Worm (Caenorhabditis elegans): ENCODE measurements around the gene R04E5.8.

R04E5.8 gene

DNA sequence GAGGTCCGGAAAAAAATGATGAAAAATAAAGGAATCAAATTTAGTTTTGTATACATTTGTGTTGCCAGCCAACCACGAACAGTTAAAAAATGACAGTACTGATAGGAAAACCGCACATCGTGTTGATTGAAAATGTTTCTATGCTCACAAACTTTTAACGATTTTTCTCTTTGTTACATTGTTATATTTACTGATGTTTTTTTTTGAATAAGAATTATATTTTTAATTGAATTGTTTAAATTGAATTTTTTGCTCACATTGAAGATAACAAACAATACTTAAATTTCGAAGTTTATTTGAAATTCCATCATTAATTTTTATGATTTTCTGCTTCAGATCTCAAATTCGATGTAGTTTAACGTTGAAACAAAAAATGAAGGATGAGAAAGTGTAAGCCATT is 44.4 kb downstream of the R04E5.8 start, which contains the start of gene M02D8.5:
TSS of gene M02D8.5 (minus strand) at position 101 of the 400 bp plus-strand sequence.
- TF ChIP-seq egrh-3 (GFP tag; IDR thresholded peaks at IDR 0.05) (no peak), mel-28 (tag; optimal IDR thresholded peaks at IDR 0.05; ENCODE audit: borderline replicate concordance) (no peak), snpc-3.4 (tag; optimal IDR thresholded peaks at IDR 0.05) (no peak), aptf-2 (GFP tag; conservative IDR thresholded peaks at IDR 0.05) (no peak), ZK185.1 (tag; optimal IDR thresholded peaks at IDR 0.05; ENCODE audit: poor library complexity, severe bottlenecking) (no peak), B0336.3 (GFP tag; IDR thresholded peaks at IDR 0.05) (no peak), F52B5.7 (tag; optimal IDR thresholded peaks at IDR 0.05) (no peak), lin-26 (GFP tag; IDR thresholded peaks at IDR 0.05) (no peak), Y53G8AR.9 (GFP tag; conservative IDR thresholded peaks at IDR 0.05) (no peak), mcd-1 (GFP tag; IDR thresholded peaks at IDR 0.05) (no peak), cebp-1 (GFP tag; IDR thresholded peaks at IDR 0.05) (no peak), cebp-1 (tag; optimal IDR thresholded peaks at IDR 0.05) (no peak), nfya-2 (GFP tag; IDR thresholded peaks at IDR 0.05) (no peak), D2030.7 (GFP tag; IDR thresholded peaks at IDR 0.05) (no peak), F10E7.11 (tag; optimal IDR thresholded peaks at IDR 0.05) (no peak), F39B2.1 (GFP tag; IDR thresholded peaks at IDR 0.05) (no peak), Y79H2A.3 (GFP tag; conservative IDR thresholded peaks at IDR 0.05) (no peak), lir-1 (GFP tag; conservative IDR thresholded peaks at IDR 0.05) (no peak)

DNA sequence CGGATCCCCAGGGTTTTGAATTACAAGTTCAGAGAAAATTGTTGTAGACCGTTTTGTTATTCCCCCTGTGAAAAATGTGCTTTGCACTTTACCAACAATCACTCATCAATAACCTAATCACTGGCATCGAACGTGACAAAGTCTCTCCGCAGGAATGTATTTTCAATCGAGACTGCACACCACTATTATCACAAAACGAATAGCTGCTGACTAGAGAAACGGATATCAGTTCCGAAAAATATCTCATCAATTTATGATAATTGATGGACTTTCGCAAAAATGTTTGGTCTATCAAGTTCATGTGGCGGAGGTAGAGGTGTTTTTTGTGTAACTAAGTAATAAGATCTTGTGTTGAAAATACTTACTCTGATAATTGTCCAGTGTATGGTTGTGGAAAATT is 44.9 kb downstream of the R04E5.8 start:
- TF ChIP-seq ceh-58 (GFP tag; IDR thresholded peaks at IDR 0.05), result no peak
- TF ChIP-seq ztf-26 (tag; optimal IDR thresholded peaks at IDR 0.05), result no peak

DNA sequence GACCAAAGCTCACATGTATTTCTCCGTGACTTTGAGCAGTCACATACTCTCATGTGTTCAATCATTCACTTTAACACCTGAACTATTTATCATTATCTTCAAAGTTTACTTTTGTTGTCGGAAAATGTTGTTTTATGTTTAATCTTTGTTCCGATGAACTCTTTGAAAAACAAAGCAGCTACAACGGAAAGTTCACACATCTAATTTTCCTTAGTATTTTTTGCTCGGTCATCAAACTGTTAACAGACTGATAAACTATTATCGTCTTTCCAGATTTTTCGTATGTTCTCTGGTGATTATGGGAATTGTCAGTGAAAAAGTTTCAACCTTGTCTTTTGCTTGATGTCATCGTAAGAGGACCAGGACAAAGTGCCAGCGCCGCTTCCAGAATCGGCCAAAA is 49.9 kb downstream of the R04E5.8 start:
- TF ChIP-seq nfya-1 (tag; optimal IDR thresholded peaks at IDR 0.05; ENCODE audit: borderline replicate concordance, insufficient read depth) (no peak), nhr-80 (tag; optimal IDR thresholded peaks at IDR 0.05) (peak; percentile 14)

DNA sequence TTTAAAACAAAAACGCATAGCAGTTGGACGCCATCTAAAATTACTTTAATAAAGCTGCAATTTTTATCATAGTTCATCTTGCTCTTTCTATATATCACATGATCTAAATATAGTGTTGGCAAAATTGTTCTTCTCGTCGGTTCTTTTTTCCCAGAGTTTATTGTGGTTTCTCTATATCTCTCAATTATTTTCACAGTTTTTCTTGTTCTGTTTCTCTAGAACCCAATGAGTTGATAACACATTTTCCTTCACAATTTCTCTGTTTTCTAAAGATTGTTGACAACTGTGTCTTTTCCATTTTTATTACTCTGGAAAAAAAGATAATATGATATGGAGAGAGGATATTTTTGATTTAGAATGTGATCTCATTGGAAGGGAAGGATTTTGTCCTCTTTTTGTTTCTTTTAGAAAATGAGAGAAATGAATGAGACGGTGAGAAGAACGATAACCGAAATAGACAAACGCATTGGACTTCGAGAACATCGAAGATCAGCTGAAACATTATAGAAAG is 51.6 kb downstream of the R04E5.8 start:
- no peak for TF ChIP-seq nfya-2 (GFP tag; IDR thresholded peaks at IDR 0.05)
- TF ChIP-seq F37B4.10 (GFP tag; IDR thresholded peaks at IDR 0.05), result no peak
- no peak for TF ChIP-seq nfya-1 (tag; optimal IDR thresholded peaks at IDR 0.05; ENCODE audit: borderline replicate concordance, insufficient read depth)
- no peak for TF ChIP-seq dpl-1 (GFP tag; optimal IDR thresholded peaks at IDR 0.05)
- no peak for TF ChIP-seq F57C9.4 (tag; optimal IDR thresholded peaks at IDR 0.05)
- TF ChIP-seq unc-130 (GFP tag; optimal IDR thresholded peaks at IDR 0.05), result no peak
- no peak for TF ChIP-seq F49E8.2 (tag; optimal IDR thresholded peaks at IDR 0.05; ENCODE audit: insufficient read depth)
- TF ChIP-seq dox-1 (GFP tag; IDR thresholded peaks at IDR 0.05), result no peak

DNA sequence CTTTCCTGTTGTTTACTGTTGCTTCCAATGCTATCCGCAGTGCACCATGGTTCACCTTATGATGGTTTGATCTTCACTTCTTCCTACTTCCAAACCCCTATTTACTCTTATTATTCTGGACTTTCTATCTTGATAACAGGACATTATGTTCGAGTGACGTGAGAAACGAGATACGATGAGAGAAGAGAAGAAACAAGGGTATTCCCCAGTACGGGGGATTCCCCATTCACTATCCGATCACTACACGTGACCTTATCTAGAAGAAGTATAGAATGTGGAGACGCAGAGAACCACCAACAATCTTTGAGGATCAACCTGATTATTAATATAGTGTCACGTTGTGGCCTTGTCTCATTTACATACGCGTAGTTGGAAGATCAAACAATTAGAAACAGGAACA is 53.4 kb downstream of the R04E5.8 start:
- TF ChIP-seq lin-26 (GFP tag; IDR thresholded peaks at IDR 0.05) (0 out of 2 replicates have a peak, but pooled peaks have one; percentile 37), K12H6.12 (tag; optimal IDR thresholded peaks at IDR 0.05) (no peak)

All from whole organism, young adult.